Fruit fly (Drosophila melanogaster): ENCODE measurements around the gene HP1D3csd.

Gene HP1D3csd

dm6 chrX:19167586-19168403 is 22.2 kb upstream of the HP1D3csd start (continued):
- TF ChIP-seq Pdp1 (GFP tag; optimal IDR thresholded peaks at IDR 0.05) (peak in 1 of 2 experiments; percentile 48), vnd (GFP tag; IDR thresholded peaks at IDR 0.05; ENCODE audit: partially characterized antibody) (no peak), MBD-R2 (GFP tag; IDR thresholded peaks at IDR 0.05) (0 out of 2 replicates have a peak, but pooled peaks have one; percentile 12), cas (GFP tag; IDR thresholded peaks at IDR 0.05) (no peak), sug (tag; optimal IDR thresholded peaks at IDR 0.05) (peak; percentile 66), Doc3 (GFP tag; IDR thresholded peaks at IDR 0.05; ENCODE audit: partially characterized antibody) (no peak), CG4820 (GFP tag; optimal IDR thresholded peaks at IDR 0.05) (no peak), lov (optimal IDR thresholded peaks at IDR 0.05) (no peak), lov (GFP tag; IDR thresholded peaks at IDR 0.05) (0 out of 3 replicates have a peak, but pooled peaks have one; percentile 46), pan (optimal IDR thresholded peaks at IDR 0.05) (no peak), pan (GFP tag; optimal IDR thresholded peaks at IDR 0.05 in 1 of 2, IDR thresholded peaks at IDR 0.05 in 1 of 2) (peak in 1 of 2 experiments; percentile 49), Chrac-16 (GFP tag; optimal IDR thresholded peaks at IDR 0.05) (no peak), YL-1 (GFP tag; optimal IDR thresholded peaks at IDR 0.05) (no peak), crol (GFP tag; IDR thresholded peaks at IDR 0.05) (peak; percentile 23; the same call in 1 of the 2 replicates), so (GFP tag; IDR thresholded peaks at IDR 0.05) (peak; percentile 57; the same call in 1 of the 3 replicates), CG9932 (GFP tag; IDR thresholded peaks at IDR 0.05) (peak; percentile 45), Hmr (GFP tag; optimal IDR thresholded peaks at IDR 0.05) (peak; percentile 24), CG11695 (GFP tag; IDR thresholded peaks at IDR 0.05) (no peak), sd (tag; optimal IDR thresholded peaks at IDR 0.05) (peak; percentile 69), NfI (GFP tag; optimal IDR thresholded peaks at IDR 0.05) (peak; percentile 23), CG7556 (GFP tag; optimal IDR thresholded peaks at IDR 0.05) (no peak), wor (GFP tag; IDR thresholded peaks at IDR 0.05) (no peak), pb (GFP tag; optimal IDR thresholded peaks at IDR 0.05) (peak; percentile 16), aop (GFP tag; IDR thresholded peaks at IDR 0.05) (0 out of 2 replicates have a peak, but pooled peaks have one; percentile 13), mirr (GFP tag; optimal IDR thresholded peaks at IDR 0.05) (peak; percentile 39), vvl (GFP tag; IDR thresholded peaks at IDR 0.05) (peak; percentile 93), Sox100B (GFP tag; optimal IDR thresholded peaks at IDR 0.05) (no peak), Rfx (GFP tag; IDR thresholded peaks at IDR 0.05) (peak; percentile 44), dysf (GFP tag; IDR thresholded peaks at IDR 0.05) (peak; percentile 34; the same call in 1 of the 3 replicates), exex (tag; optimal IDR thresholded peaks at IDR 0.05) (peak; percentile 44), lab (GFP tag; optimal IDR thresholded peaks at IDR 0.05) (peak; percentile 24), abd-A (tag; optimal IDR thresholded peaks at IDR 0.05) (peak; percentile 77), CG15269 (tag; optimal IDR thresholded peaks at IDR 0.05) (peak; percentile 7), CG6175 (GFP tag; IDR thresholded peaks at IDR 0.05) (peak; percentile 73; the same call in 2 of the 3 replicates), gce (GFP tag; IDR thresholded peaks at IDR 0.05) (no peak), kni (GFP tag; optimal IDR thresholded peaks at IDR 0.05) (peak; percentile 23), row (GFP tag; IDR thresholded peaks at IDR 0.05) (peak; percentile 80), chinmo (GFP tag; IDR thresholded peaks at IDR 0.05; ENCODE audit: partially characterized antibody) (peak; percentile 81; the same call in 3 of the 4 replicates), CG12769 (tag; optimal IDR thresholded peaks at IDR 0.05) (peak; percentile 74), CG33213 (GFP tag; optimal IDR thresholded peaks at IDR 0.05) (no peak), gro (GFP tag; optimal IDR thresholded peaks at IDR 0.05) (peak; percentile 40), jigr1 (GFP tag; IDR thresholded peaks at IDR 0.05) (no peak)
